Worm (Caenorhabditis elegans) whole organism, L4 larva: ENCODE results near the gene R08E5.4.
A peak's percentile ranks its signal among the peaks of the same experiment; 100 is the strongest.

Experiments
- D1046.2 ChIP-seq: fragments of 200-800 bp; sonication (Bioruptor generic); IDR thresholded peaks from 2 replicates; pipeline ENCODE4 v1.3.6; 2022; ENCODE audit warnings: missing genetic modification characterization, missing compliant biosample characterization
- F37D6.2 ChIP-seq: sonication (generic microtip); optimal IDR thresholded peaks from 2 replicates; lab custom pipeline; 2016; ENCODE audit warnings: mild to moderate bottlenecking, missing genetic modification characterization, missing compliant biosample characterization
- F44E2.7 ChIP-seq: fragments of 200-800 bp; sonication (Bioruptor generic); IDR thresholded peaks from 2 replicates; pipeline ENCODE4 v2.1.2; 2022; ENCODE audit warnings: missing genetic modification characterization, missing compliant biosample characterization
- F49E8.2 ChIP-seq: sonication (generic microtip); optimal IDR thresholded peaks from 2 replicates; lab custom pipeline; 2016; ENCODE audit warnings: missing compliant biosample characterization, mild to moderate bottlenecking, missing genetic modification characterization, borderline replicate concordance
- Y75B8A.6 ChIP-seq: fragments of 200-800 bp; sonication (Bioruptor generic); IDR thresholded peaks from 2 replicates; pipeline ENCODE4 v1.3.6; 2022; ENCODE audit warnings: missing genetic modification reagents, missing genetic modification characterization, missing compliant biosample characterization
- ZK337.2 ChIP-seq: fragments of 200-800 bp; sonication (Bioruptor generic); IDR thresholded peaks from 2 replicates; pipeline ENCODE4 v1.3.6; 2022; ENCODE audit warnings: missing genetic modification reagents, missing genetic modification characterization, missing compliant biosample characterization
- ZK546.5 ChIP-seq, 2 experiments: sonication (generic microtip); optimal IDR thresholded peaks; 2 replicates each; lab custom pipeline; 2017; ENCODE audit warnings: missing biosample characterization in 2 of 2, missing genetic modification characterization in 2 of 2
- aha-1 ChIP-seq: fragments of 150-350 bp; peaks from one replicate; lab custom pipeline; 2014; ENCODE audit warnings: missing biosample characterization, missing genetic modification characterization
- ceh-20 ChIP-seq: fragments of 200-800 bp; sonication (Bioruptor generic); IDR thresholded peaks from 2 replicates; pipeline ENCODE4 v1.3.6; 2022; ENCODE audit warnings: missing genetic modification reagents, missing genetic modification characterization, missing compliant biosample characterization
- ceh-28 ChIP-seq: fragments of 150-350 bp; optimal IDR thresholded peaks from 2 replicates; lab custom pipeline; 2014; ENCODE audit warnings: missing biosample characterization, missing genetic modification reagents, missing genetic modification characterization
- ceh-32 ChIP-seq: sonication (generic microtip); optimal IDR thresholded peaks from 2 replicates; lab custom pipeline; 2016; ENCODE audit warnings: mild to moderate bottlenecking, missing genetic modification characterization, missing compliant biosample characterization; ENCODE audit not compliant: poor library complexity
- ceh-82 ChIP-seq: sonication (generic microtip); optimal IDR thresholded peaks from 2 replicates; lab custom pipeline; 2017; ENCODE audit warnings: missing biosample characterization, missing genetic modification characterization
- ctbp-1 ChIP-seq: fragments of 200-800 bp; sonication (Bioruptor generic); IDR thresholded peaks from 2 replicates; pipeline ENCODE4 v1.3.6; 2022; ENCODE audit warnings: missing genetic modification reagents, missing genetic modification characterization, missing compliant biosample characterization
- daf-12 ChIP-seq: fragments of 150-350 bp; optimal IDR thresholded peaks from 2 replicates; lab custom pipeline; 2014; ENCODE audit warnings: missing biosample characterization, missing genetic modification reagents, missing genetic modification characterization
- dmd-6 ChIP-seq: fragments of 200-800 bp; sonication (Bioruptor generic); IDR thresholded peaks from 2 replicates; pipeline ENCODE4 v1.3.6; 2022; ENCODE audit warnings: missing genetic modification reagents, missing genetic modification characterization, missing compliant biosample characterization
- dmd-8 ChIP-seq: fragments of 200-800 bp; sonication (Bioruptor generic); IDR thresholded peaks from 2 replicates; pipeline ENCODE4 v1.3.6; 2022; ENCODE audit warnings: missing genetic modification characterization, missing compliant biosample characterization
- dpl-1 ChIP-seq: fragments of 150-350 bp; optimal IDR thresholded peaks from 2 replicates; lab custom pipeline; 2014; ENCODE audit warnings: missing biosample characterization, missing genetic modification reagents, missing genetic modification characterization
- duxl-1 ChIP-seq: sonication (generic microtip); optimal IDR thresholded peaks from 2 replicates; lab custom pipeline; 2016; ENCODE audit warnings: mild to moderate bottlenecking, missing genetic modification characterization, moderate library complexity, missing compliant biosample characterization; ENCODE audit not compliant: poor library complexity
- dve-1 ChIP-seq: sonication (generic microtip); optimal IDR thresholded peaks from 2 replicates; lab custom pipeline; 2017; ENCODE audit warnings: antibody characterized with exemption, mild to moderate bottlenecking, missing genetic modification characterization, missing compliant biosample characterization; ENCODE audit not compliant: insufficient read depth
- hif-1 ChIP-seq, 2 experiments: sonication (generic microtip); optimal IDR thresholded peaks; 2 replicates each; lab custom pipeline; 2016 to 2017; ENCODE audit warnings: missing compliant biosample characterization in 2 of 2, missing genetic modification characterization in 2 of 2, missing genetic modification reagents in 2 of 2, missing genotype in 2 of 2, mild to moderate bottlenecking in 1 of 2
- hlh-11 ChIP-seq: fragments of 200-800 bp; sonication (Bioruptor generic); optimal IDR thresholded peaks from 2 replicates; lab custom pipeline; 2018; ENCODE audit warnings: mild to moderate bottlenecking, missing genetic modification characterization, missing compliant biosample characterization
- hlh-30 ChIP-seq: sonication (generic microtip); optimal IDR thresholded peaks from 2 replicates; lab custom pipeline; 2017; ENCODE audit warnings: antibody characterized with exemption, mild to moderate bottlenecking, missing genetic modification characterization, missing compliant biosample characterization; ENCODE audit not compliant: insufficient read depth
- lim-7 ChIP-seq: fragments of 200-800 bp; sonication (Bioruptor generic); IDR thresholded peaks from 2 replicates; pipeline ENCODE4 v1.3.6; 2022; ENCODE audit warnings: missing genetic modification characterization, missing compliant biosample characterization
- lin-15B ChIP-seq: fragments of 150-350 bp; sonication (generic microtip); optimal IDR thresholded peaks from 3 replicates; lab custom pipeline; 2014; ENCODE audit warnings: missing biosample characterization, missing genetic modification characterization
- lin-29 ChIP-seq: fragments of 200-800 bp; sonication (Bioruptor generic); IDR thresholded peaks from 2 replicates; pipeline ENCODE4 v1.3.6; 2022; ENCODE audit warnings: missing genetic modification reagents, missing genetic modification characterization, missing compliant biosample characterization
- lin-39 ChIP-seq: fragments of 150-350 bp; optimal IDR thresholded peaks from 2 replicates; lab custom pipeline; 2014; ENCODE audit warnings: missing biosample characterization, missing genetic modification reagents, missing genetic modification characterization
- lsy-2 ChIP-seq, 2 experiments: fragments of 150-350 bp in 1 of 2; sonication (generic microtip) in 1 of 2; optimal IDR thresholded peaks; 2 replicates each; lab custom pipeline; 2014 to 2017; ENCODE audit warnings: missing biosample characterization in 2 of 2, missing genetic modification characterization in 2 of 2
- mdl-1 ChIP-seq, 2 experiments: fragments of 150-350 bp in 1 of 2; sonication (generic microtip) in 1 of 2; optimal IDR thresholded peaks; 2 replicates each; lab custom pipeline; 2014 to 2017; ENCODE audit warnings: missing biosample characterization in 2 of 2, missing genetic modification characterization in 2 of 2
- mes-2 ChIP-seq: sonication (generic microtip); optimal IDR thresholded peaks from 2 replicates; lab custom pipeline; 2016; ENCODE audit warnings: missing genotype, mild to moderate bottlenecking, missing genetic modification characterization, missing compliant biosample characterization; ENCODE audit not compliant: poor library complexity, severe bottlenecking
- nhr-28 ChIP-seq: fragments of 150-350 bp; optimal IDR thresholded peaks from 2 replicates; lab custom pipeline; 2014; ENCODE audit warnings: missing biosample characterization, missing genetic modification characterization
- nhr-41 ChIP-seq: fragments of 200-800 bp; sonication (Bioruptor generic); IDR thresholded peaks from 2 replicates; pipeline ENCODE4 v1.3.6; 2022; ENCODE audit warnings: missing genetic modification reagents, missing genetic modification characterization, missing compliant biosample characterization
- nhr-42 ChIP-seq: fragments of 200-800 bp; sonication (Bioruptor generic); IDR thresholded peaks from 2 replicates; pipeline ENCODE4 v1.3.6; 2022; ENCODE audit warnings: missing genetic modification characterization, missing compliant biosample characterization
- nhr-48 ChIP-seq: sonication (generic microtip); optimal IDR thresholded peaks from 2 replicates; lab custom pipeline; 2016; ENCODE audit warnings: mild to moderate bottlenecking, missing genetic modification characterization, missing compliant biosample characterization
- php-3 ChIP-seq: fragments of 200-800 bp; sonication (Bioruptor generic); IDR thresholded peaks from 2 replicates; pipeline ENCODE4 v1.3.6; 2022; ENCODE audit warnings: missing genetic modification reagents, missing genetic modification characterization, missing compliant biosample characterization
- sdz-12 ChIP-seq: fragments of 200-800 bp; sonication (Bioruptor generic); optimal IDR thresholded peaks from 2 replicates; lab custom pipeline; 2018; ENCODE audit warnings: mild to moderate bottlenecking, missing genetic modification characterization, missing compliant biosample characterization
- set-16 ChIP-seq: fragments of 200-800 bp; sonication (Bioruptor generic); IDR thresholded peaks from 2 replicates; pipeline ENCODE4 v1.3.6; 2022; ENCODE audit warnings: missing genetic modification reagents, missing genetic modification characterization, missing compliant biosample characterization
- snpc-1.2 ChIP-seq: fragments of 200-800 bp; sonication (Bioruptor generic); IDR thresholded peaks from 2 replicates; pipeline ENCODE4 v1.3.6; 2022; ENCODE audit warnings: missing genetic modification reagents, missing genetic modification characterization, missing compliant biosample characterization
- unc-130 ChIP-seq: sonication (generic microtip); optimal IDR thresholded peaks from 2 replicates; lab custom pipeline; 2016; ENCODE audit warnings: missing genetic modification reagents, missing genetic modification characterization, missing compliant biosample characterization
- unc-62 ChIP-seq, 3 experiments: fragments of 150-350 bp in 1 of 3; sonication (generic microtip); optimal IDR thresholded peaks in 2 of 3; peaks in 1 of 3; 1 replicate in 1 of 3; 2 replicates in 2 of 3; lab custom pipeline; 2014 to 2017; ENCODE audit warnings: missing biosample characterization in 3 of 3, missing genetic modification characterization in 3 of 3, missing genetic modification reagents in 3 of 3, missing genotype in 1 of 3
- zfp-2 ChIP-seq: sonication (generic microtip); optimal IDR thresholded peaks from 2 replicates; lab custom pipeline; 2016; ENCODE audit warnings: mild to moderate bottlenecking, missing genetic modification characterization, missing compliant biosample characterization
- zip-11 ChIP-seq: fragments of 200-800 bp; sonication (Bioruptor generic); IDR thresholded peaks from 2 replicates; pipeline ENCODE4 v1.3.6; 2022; ENCODE audit warnings: missing genetic modification characterization, missing compliant biosample characterization
- zip-2 ChIP-seq: fragments of 150-350 bp; optimal IDR thresholded peaks from 2 replicates; lab custom pipeline; 2014; ENCODE audit warnings: missing biosample characterization, missing genetic modification characterization
- ztf-11 ChIP-seq: fragments of 150-350 bp; optimal IDR thresholded peaks from 2 replicates; lab custom pipeline; 2014; ENCODE audit warnings: missing biosample characterization, missing genetic modification characterization

Gene R08E5.4

ce11 chrV:3771437-3772256, 3.3 kb downstream of the R08E5.4 start, which contains the start of the genes R08E5.1 and rips-1:
Gene R08E5.1, minus strand, starts transcription at chrV:3771518.
Gene rips-1, plus strand, starts transcription at chrV:3772021.
- TF ChIP-seq hlh-11 (tag; lab: Kevin White, UChicago), result peak; percentile 14
- peak; percentile 27 for TF ChIP-seq nhr-48 (tag; lab: Kevin White, UChicago)
- TF ChIP-seq nhr-28 (tag; lab: Kevin White, UChicago), result peak; percentile 59
- TF ChIP-seq ztf-11 (tag; lab: Kevin White, UChicago), result no peak
- TF ChIP-seq lin-29 (GFP tag; lab: Robert Waterston, UW), result no peak
- peak; percentile 35 for TF ChIP-seq dmd-6
- TF ChIP-seq ZK546.5 (tag; optimal IDR thresholded peaks at IDR 0.05; lab: Kevin White, UChicago), result no peak
- no peak for TF ChIP-seq ceh-32 (tag; lab: Kevin White, UChicago)
- peak; percentile 86 to 98 for TF ChIP-seq hif-1 (tag; optimal IDR thresholded peaks at IDR 0.05; lab: Kevin White, UChicago)
- TF ChIP-seq aha-1 (tag; lab: Kevin White, UChicago), result peak; percentile 98
- peak in 1 of 2 experiments; percentile 29 for TF ChIP-seq mdl-1 (tag; optimal IDR thresholded peaks at IDR 0.05; lab: Kevin White, UChicago)
- peak; percentile 41 for TF ChIP-seq hlh-30 (tag; lab: Kevin White, UChicago)

ce11 chrV:3773618-3774017, 5.2 kb downstream of the R08E5.4 start:
- TF ChIP-seq set-16 (GFP tag; lab: Robert Waterston, UW), result peak; percentile 63; the same call in 1 of the 2 replicates
- TF ChIP-seq lsy-2 (tag; optimal IDR thresholded peaks at IDR 0.05; lab: Kevin White, UChicago), result no peak
- TF ChIP-seq, all 104 proteins: peak for 1

- TF ChIP-seq zfp-2 (tag; lab: Kevin White, UChicago) (no peak), dve-1 (tag; lab: Kevin White, UChicago) (no peak), dpl-1 (GFP tag; lab: Kevin White, UChicago) (no peak), ceh-82 (tag; lab: Kevin White, UChicago) (no peak), zip-2 (no peak), zip-11 (GFP tag; lab: Robert Waterston, UW) (no peak), F44E2.7 (GFP tag; lab: Robert Waterston, UW) (no peak), aha-1 (tag; lab: Kevin White, UChicago) (peak; percentile 34), ceh-20 (GFP tag; lab: Robert Waterston, UW) (no peak), nhr-41 (GFP tag; lab: Robert Waterston, UW) (no peak), dmd-6 (peak; percentile 18; the same call in 1 of the 2 replicates), lim-7 (GFP tag; lab: Robert Waterston, UW) (no peak), duxl-1 (no peak), F37D6.2 (tag; lab: Kevin White, UChicago) (no peak), ceh-28 (tag; lab: Kevin White, UChicago) (no peak), daf-12 (tag; lab: Kevin White, UChicago) (no peak), hif-1 (tag; optimal IDR thresholded peaks at IDR 0.05; lab: Kevin White, UChicago) (peak in 1 of 2 experiments; percentile 17), F49E8.2 (tag; lab: Kevin White, UChicago) (no peak), unc-130 (GFP tag; lab: Kevin White, UChicago) (no peak), lin-15B (tag; lab: Kevin White, UChicago) (no peak), hlh-30 (tag; lab: Kevin White, UChicago) (no peak), php-3 (GFP tag; lab: Robert Waterston, UW) (0 out of 2 replicates have a peak, but pooled peaks have one; percentile 32), snpc-1.2 (GFP tag; lab: Robert Waterston, UW) (no peak), D1046.2 (GFP tag; lab: Robert Waterston, UW) (no peak), ctbp-1 (GFP tag; lab: Robert Waterston, UW) (no peak), ZK337.2 (no peak), Y75B8A.6 (GFP tag; lab: Robert Waterston, UW) (no peak), hlh-11 (tag; lab: Kevin White, UChicago) (no peak), nhr-42 (GFP tag; lab: Robert Waterston, UW) (no peak), unc-62 (GFP tag; optimal IDR thresholded peaks at IDR 0.05 in 1 of 2; lab: Kevin White, UChicago) (no peak), unc-62 (tag; optimal IDR thresholded peaks at IDR 0.05; lab: Kevin White, UChicago) (no peak), sdz-12 (GFP tag; lab: Kevin White, UChicago) (no peak), lin-39 (tag; lab: Kevin White, UChicago) (no peak), dmd-8 (GFP tag; lab: Robert Waterston, UW) (no peak), set-16 (GFP tag; lab: Robert Waterston, UW) (peak; percentile 70), mes-2 (tag; lab: Kevin White, UChicago) (no peak)
Observed at ce11 chrV:3774653-3775052, 6.3 kb downstream of the R08E5.4 start.
